Worm (Caenorhabditis elegans): ENCODE measurements around the gene nhr-18.

ce11 chrV:2259750-2260149, 32.7 kb downstream of the nhr-18 start, which contains the start of gene nhr-182:
- TF ChIP-seq ref-1 (GFP tag; conservative IDR thresholded peaks at IDR 0.05) = no peak
- TF ChIP-seq klf-2 (GFP tag; conservative IDR thresholded peaks at IDR 0.05) = no peak
- no peak for TF ChIP-seq T22C8.4 (GFP tag; IDR thresholded peaks at IDR 0.05)
- no peak for TF ChIP-seq tab-1 (GFP tag; IDR thresholded peaks at IDR 0.05)
- TF ChIP-seq flt-1 (GFP tag; IDR thresholded peaks at IDR 0.05) = no peak
- TF ChIP-seq ztf-23 (GFP tag; IDR thresholded peaks at IDR 0.05) = no peak
- no peak for TF ChIP-seq med-1 (GFP tag; optimal IDR thresholded peaks at IDR 0.05; ENCODE audit: insufficient read depth)

Data from whole organism, midembryonic.